Fruit fly (Drosophila melanogaster) whole organism, embryonic: ENCODE measurements around the gene MRG15.
A peak's percentile ranks its signal among the peaks of the same experiment; 100 is the strongest.

Experiments
- Atf6 ChIP-seq: fragments of 200-800 bp; sonication (Bioruptor generic); IDR thresholded peaks from 2 replicates; pipeline ENCODE4 v1.3.6; 2022; ENCODE audit warnings: missing biosample characterization, missing genetic modification characterization
- B-H1 ChIP-seq: fragments of 200-800 bp; sonication (Bioruptor generic); IDR thresholded peaks from 3 replicates; pipeline ENCODE4 v1.3.6; 2022; ENCODE audit warnings: missing biosample characterization, missing genetic modification characterization
- CG10209 ChIP-seq: fragments of 200-800 bp; sonication (Bioruptor generic); optimal IDR thresholded peaks from 3 replicates; lab custom pipeline; 2017; ENCODE audit warnings: missing biosample characterization, mild to moderate bottlenecking, missing genetic modification characterization, missing genetic modification reagents
- CG10274 ChIP-seq: fragments of 200-800 bp; sonication (Bioruptor generic); optimal IDR thresholded peaks from 3 replicates; lab custom pipeline; 2017; ENCODE audit warnings: missing biosample characterization, mild to moderate bottlenecking, missing genetic modification characterization
- CG10979 ChIP-seq: fragments of 200-800 bp; sonication (Bioruptor generic); optimal IDR thresholded peaks from 2 replicates; lab custom pipeline; 2018; ENCODE audit warnings: missing biosample characterization, mild to moderate bottlenecking, missing genetic modification characterization, moderate library complexity
- CG11398 ChIP-seq: fragments of 200-800 bp; sonication (Bioruptor generic); optimal IDR thresholded peaks from 2 replicates; lab custom pipeline; 2016; ENCODE audit warnings: missing biosample characterization, missing genetic modification characterization
- CG11695 ChIP-seq: fragments of 200-800 bp; sonication (Bioruptor generic); IDR thresholded peaks from 3 replicates; pipeline ENCODE4 v1.3.6; 2022; ENCODE audit warnings: missing biosample characterization, missing genetic modification characterization
- CG11696 ChIP-seq: fragments of 200-800 bp; sonication (Bioruptor generic); IDR thresholded peaks from 2 replicates; pipeline ENCODE4 v1.3.6; 2022; ENCODE audit warnings: missing biosample characterization, missing genetic modification characterization
- CG1233 ChIP-seq: fragments of 200-800 bp; sonication (Bioruptor generic); optimal IDR thresholded peaks from 4 replicates; lab custom pipeline; 2018; ENCODE audit warnings: missing biosample characterization, mild to moderate bottlenecking, missing genetic modification characterization
- CG12391 ChIP-seq: fragments of 200-800 bp; sonication (Bioruptor generic); optimal IDR thresholded peaks from 3 replicates; lab custom pipeline; 2018; ENCODE audit warnings: missing biosample characterization, mild to moderate bottlenecking, missing genetic modification characterization, moderate library complexity
- CG1529 ChIP-seq: fragments of 200-800 bp; sonication (Bioruptor generic); optimal IDR thresholded peaks from 3 replicates; lab custom pipeline; 2018; ENCODE audit warnings: missing biosample characterization, missing genetic modification characterization
- CG15601 ChIP-seq: fragments of 200-800 bp; sonication (Bioruptor generic); optimal IDR thresholded peaks from 3 replicates; lab custom pipeline; 2019; ENCODE audit warnings: missing biosample characterization, mild to moderate bottlenecking, missing genetic modification characterization, moderate library complexity
- CG4360 ChIP-seq: fragments of 200-800 bp; sonication (Bioruptor generic); IDR thresholded peaks from 2 replicates; pipeline ENCODE4 v1.3.6; 2022; ENCODE audit warnings: missing biosample characterization, missing genetic modification characterization
- CG4424 ChIP-seq: fragments of 200-800 bp; sonication (Bioruptor generic); optimal IDR thresholded peaks from 3 replicates; lab custom pipeline; 2016; ENCODE audit warnings: missing biosample characterization, missing genetic modification characterization
- CG4707 ChIP-seq: fragments of 200-800 bp; sonication (Bioruptor generic); optimal IDR thresholded peaks from 2 replicates; lab custom pipeline; 2018; ENCODE audit warnings: missing biosample characterization, mild to moderate bottlenecking, missing genetic modification characterization, moderate library complexity
- CG5180 ChIP-seq: fragments of 200-800 bp; sonication (Bioruptor generic); optimal IDR thresholded peaks from 3 replicates; lab custom pipeline; 2017; ENCODE audit warnings: missing biosample characterization, missing genetic modification characterization, mild to moderate bottlenecking, moderate library complexity, missing genetic modification reagents
- CG7271 ChIP-seq: fragments of 200-800 bp; sonication (Bioruptor generic); optimal IDR thresholded peaks from 2 replicates; lab custom pipeline; 2018; ENCODE audit warnings: missing biosample characterization, mild to moderate bottlenecking, missing genetic modification characterization, moderate library complexity
- CG7987 ChIP-seq: fragments of 200-800 bp; sonication (Bioruptor generic); optimal IDR thresholded peaks from 2 replicates; lab custom pipeline; 2018; ENCODE audit warnings: missing biosample characterization, mild to moderate bottlenecking, missing genetic modification characterization, moderate library complexity
- CG8281 ChIP-seq: fragments of 200-800 bp; sonication (Bioruptor generic); optimal IDR thresholded peaks from 2 replicates; lab custom pipeline; 2018; ENCODE audit warnings: missing biosample characterization, mild to moderate bottlenecking, missing genetic modification characterization, moderate library complexity
- CHES-1-like ChIP-seq: fragments of 200-800 bp; sonication (Bioruptor generic); optimal IDR thresholded peaks from 2 replicates; lab custom pipeline; 2016; ENCODE audit warnings: missing biosample characterization, missing genetic modification characterization
- NC2α ChIP-seq: fragments of 200-800 bp; sonication (Bioruptor generic); optimal IDR thresholded peaks from 2 replicates; lab custom pipeline; 2016; ENCODE audit warnings: missing biosample characterization, missing genetic modification characterization
- Optix ChIP-seq: fragments of 200-800 bp; sonication (Bioruptor generic); IDR thresholded peaks from 3 replicates; pipeline ENCODE4 v1.3.6; 2022; ENCODE audit warnings: missing biosample characterization, missing genetic modification characterization
- PHDP ChIP-seq: fragments of 200-800 bp; sonication (Bioruptor generic); optimal IDR thresholded peaks from 3 replicates; lab custom pipeline; 2018; ENCODE audit warnings: missing biosample characterization, mild to moderate bottlenecking, missing genetic modification characterization, moderate library complexity
- Pdp1 ChIP-seq, 2 experiments: fragments of 200-800 bp; sonication (Bioruptor generic); optimal IDR thresholded peaks; 3 replicates each; lab custom pipeline; 2016; ENCODE audit warnings: missing biosample characterization in 2 of 2, missing genetic modification characterization in 2 of 2, mild to moderate bottlenecking in 1 of 2, moderate library complexity in 1 of 2
- Sry-δ ChIP-seq: fragments of 200-800 bp; sonication (Bioruptor generic); optimal IDR thresholded peaks from 2 replicates; lab custom pipeline; 2016; ENCODE audit warnings: missing biosample characterization, missing genetic modification characterization
- Ssrp ChIP-seq: fragments of 200-800 bp; sonication (Bioruptor generic); optimal IDR thresholded peaks from 2 replicates; lab custom pipeline; 2018; ENCODE audit warnings: missing biosample characterization, mild to moderate bottlenecking, missing genetic modification characterization, moderate library complexity
- ac ChIP-seq: fragments of 200-800 bp; sonication (Bioruptor generic); optimal IDR thresholded peaks from 3 replicates; lab custom pipeline; 2017; ENCODE audit warnings: missing biosample characterization, mild to moderate bottlenecking, missing genetic modification characterization
- al ChIP-seq: fragments of 200-800 bp; sonication (Bioruptor generic); IDR thresholded peaks from 2 replicates; pipeline ENCODE4 v1.3.6; 2022; ENCODE audit warnings: missing biosample characterization, missing genetic modification characterization
- ara ChIP-seq: fragments of 200-800 bp; sonication (Bioruptor generic); IDR thresholded peaks from 2 replicates; pipeline ENCODE4 v1.3.6; 2022; ENCODE audit warnings: missing biosample characterization, missing genetic modification characterization
- ato ChIP-seq: fragments of 200-800 bp; sonication (Bioruptor generic); IDR thresholded peaks from 2 replicates; pipeline ENCODE4 v1.3.6; 2022; ENCODE audit warnings: missing biosample characterization, missing genetic modification characterization; ENCODE audit not compliant: partially characterized antibody
- az2 ChIP-seq: fragments of 200-800 bp; sonication (Bioruptor generic); optimal IDR thresholded peaks from 3 replicates; lab custom pipeline; 2016; ENCODE audit warnings: missing biosample characterization, missing genetic modification characterization
- cas ChIP-seq: fragments of 200-800 bp; sonication (Bioruptor generic); IDR thresholded peaks from 2 replicates; pipeline ENCODE4 v1.3.6; 2022; ENCODE audit warnings: missing biosample characterization, missing genetic modification characterization
- cg ChIP-seq: fragments of 200-800 bp; sonication (Bioruptor generic); optimal IDR thresholded peaks from 3 replicates; lab custom pipeline; 2019; ENCODE audit warnings: missing biosample characterization, mild to moderate bottlenecking, missing genetic modification characterization, moderate library complexity
- crol ChIP-seq: fragments of 200-800 bp; sonication (Bioruptor generic); IDR thresholded peaks from 2 replicates; pipeline ENCODE4 v1.3.6; 2022; ENCODE audit warnings: missing biosample characterization, missing genetic modification characterization
- fd102C ChIP-seq: fragments of 200-800 bp; sonication (Bioruptor generic); optimal IDR thresholded peaks from 2 replicates; lab custom pipeline; 2018; ENCODE audit warnings: missing biosample characterization, mild to moderate bottlenecking, missing genetic modification characterization, moderate library complexity
- fd3F ChIP-seq: fragments of 200-800 bp; sonication (Bioruptor generic); optimal IDR thresholded peaks from 2 replicates; lab custom pipeline; 2018; ENCODE audit warnings: missing biosample characterization, mild to moderate bottlenecking, missing genetic modification characterization, moderate library complexity
- fd96Cb ChIP-seq: fragments of 200-800 bp; sonication (Bioruptor generic); optimal IDR thresholded peaks from 2 replicates; lab custom pipeline; 2018; ENCODE audit warnings: missing biosample characterization, mild to moderate bottlenecking, missing genetic modification characterization, moderate library complexity
- fru ChIP-seq: fragments of >200 bp; optimal IDR thresholded peaks from 2 replicates; lab custom pipeline; 2017
- hb ChIP-seq: fragments of 200-800 bp; sonication (Bioruptor generic); IDR thresholded peaks from 3 replicates; pipeline ENCODE4 v1.3.6; 2022; ENCODE audit warnings: missing biosample characterization, missing genetic modification characterization; ENCODE audit not compliant: partially characterized antibody
- her ChIP-seq: fragments of 200-800 bp; sonication (Bioruptor generic); optimal IDR thresholded peaks from 2 replicates; lab custom pipeline; 2016; ENCODE audit warnings: missing biosample characterization, missing genetic modification characterization
- insv ChIP-seq, 2 experiments: fragments of 200-800 bp; sonication (Bioruptor generic); optimal IDR thresholded peaks; 3 replicates each; lab custom pipeline; 2016 to 2018; ENCODE audit warnings: missing biosample characterization in 2 of 2, missing genetic modification characterization in 2 of 2
- ken ChIP-seq: fragments of 200-800 bp; sonication (Bioruptor generic); IDR thresholded peaks from 3 replicates; pipeline ENCODE4 v1.3.6; 2022; ENCODE audit warnings: missing biosample characterization, missing genetic modification characterization
- lbe ChIP-seq: fragments of 200-800 bp; sonication (Bioruptor generic); optimal IDR thresholded peaks from 2 replicates; lab custom pipeline; 2016; ENCODE audit warnings: missing biosample characterization, mild to moderate bottlenecking, missing genetic modification characterization
- psq ChIP-seq: fragments of 200-800 bp; sonication (Bioruptor generic); optimal IDR thresholded peaks from 2 replicates; lab custom pipeline; 2017; ENCODE audit warnings: missing biosample characterization, missing genetic modification characterization
- rib ChIP-seq: fragments of 200-800 bp; sonication (Bioruptor generic); IDR thresholded peaks from 2 replicates; pipeline ENCODE4 v1.3.6; 2022; ENCODE audit warnings: missing biosample characterization, missing genetic modification characterization
- sd ChIP-seq: fragments of 200-800 bp; sonication (Bioruptor generic); optimal IDR thresholded peaks from 3 replicates; lab custom pipeline; 2018; ENCODE audit warnings: missing biosample characterization, mild to moderate bottlenecking, missing genetic modification characterization, moderate library complexity
- sr ChIP-seq: fragments of 200-800 bp; sonication (Bioruptor generic); IDR thresholded peaks from 3 replicates; pipeline ENCODE4 v1.3.6; 2022; ENCODE audit warnings: missing biosample characterization, missing genetic modification characterization
- ssp ChIP-seq: fragments of 200-800 bp; sonication (Bioruptor generic); IDR thresholded peaks from 2 replicates; pipeline ENCODE4 v1.3.6; 2022; ENCODE audit warnings: missing biosample characterization, missing genetic modification characterization
- trem ChIP-seq: fragments of 200-800 bp; optimal IDR thresholded peaks from 3 replicates; lab custom pipeline; 2019; ENCODE audit warnings: missing biosample characterization, mild to moderate bottlenecking, missing genetic modification characterization, moderate library complexity
- tup ChIP-seq: fragments of 200-800 bp; sonication (Bioruptor generic); optimal IDR thresholded peaks from 2 replicates; lab custom pipeline; 2016; ENCODE audit warnings: missing biosample characterization, mild to moderate bottlenecking, missing genetic modification characterization, moderate library complexity

The MRG15 gene

dm6 chr3R:15293005-15293877, 15.3 kb upstream of the MRG15 start (continued):
- no peak for TF ChIP-seq CG11398 (GFP tag; lab: Kevin White, UChicago)
- TF ChIP-seq CG8281 (tag; lab: Kevin White, UChicago) = no peak
- peak; percentile 25 for TF ChIP-seq CG10979 (tag; lab: Kevin White, UChicago)
- peak; percentile 10 for TF ChIP-seq lbe (GFP tag; lab: Kevin White, UChicago)
- TF ChIP-seq CG10209 (GFP tag; lab: Kevin White, UChicago) = no peak
- TF ChIP-seq CG5180 (GFP tag; lab: Kevin White, UChicago) = no peak
- TF ChIP-seq CG1233 = no peak
- no peak for TF ChIP-seq fru
- TF ChIP-seq CG7987 (GFP tag; lab: Kevin White, UChicago) = no peak
- TF ChIP-seq cg (GFP tag; lab: Kevin White, UChicago) = no peak
- no peak for TF ChIP-seq tup (GFP tag; lab: Kevin White, UChicago)
- TF ChIP-seq CG4424 (GFP tag; lab: Kevin White, UChicago) = peak; percentile 11
- TF ChIP-seq ac = no peak
- TF ChIP-seq fd102C (GFP tag; lab: Kevin White, UChicago) = no peak
- no peak for TF ChIP-seq Atf6 (GFP tag; lab: Robert Waterston, UW)
- TF ChIP-seq crol (GFP tag; lab: Robert Waterston, UW) = peak; percentile 11; the same call in 1 of the 2 replicates
- TF ChIP-seq CHES-1-like = no peak
- TF ChIP-seq trem (tag; lab: Kevin White, UChicago) = no peak
- TF ChIP-seq Ssrp (tag; lab: Kevin White, UChicago) = no peak
- no peak for TF ChIP-seq insv (GFP tag; optimal IDR thresholded peaks at IDR 0.05; lab: Kevin White, UChicago)
- no peak for TF ChIP-seq CG4707 (GFP tag; lab: Kevin White, UChicago)
- no peak for TF ChIP-seq CG11696 (GFP tag; lab: Robert Waterston, UW)
- no peak for TF ChIP-seq hb (GFP tag; lab: Robert Waterston, UW)
- no peak for TF ChIP-seq PHDP (tag; lab: Kevin White, UChicago)
- TF ChIP-seq CG1529 = no peak
- no peak for TF ChIP-seq sr (GFP tag; lab: Robert Waterston, UW)
- TF ChIP-seq CG11695 (GFP tag; lab: Robert Waterston, UW) = no peak
- no peak for TF ChIP-seq NC2α (GFP tag; lab: Kevin White, UChicago)
- no peak for TF ChIP-seq fd3F (GFP tag; lab: Kevin White, UChicago)
- no peak for TF ChIP-seq Sry-δ (GFP tag; lab: Kevin White, UChicago)
- TF ChIP-seq Optix (GFP tag; lab: Robert Waterston, UW) = no peak
- TF ChIP-seq CG15601 (tag; lab: Kevin White, UChicago) = no peak
- no peak for TF ChIP-seq rib (GFP tag; lab: Robert Waterston, UW)
- TF ChIP-seq B-H1 (GFP tag; lab: Robert Waterston, UW) = no peak
- no peak for TF ChIP-seq al (GFP tag; lab: Robert Waterston, UW)
- peak; percentile 82 for TF ChIP-seq sd (tag; lab: Kevin White, UChicago)
- no peak for TF ChIP-seq ato
- no peak for TF ChIP-seq her (GFP tag; lab: Kevin White, UChicago)
- peak; percentile 25 for TF ChIP-seq fd96Cb (tag; lab: Kevin White, UChicago)
- no peak for TF ChIP-seq ssp (GFP tag; lab: Robert Waterston, UW)
- TF ChIP-seq CG10274 = no peak
- TF ChIP-seq cas (GFP tag; lab: Robert Waterston, UW) = no peak
- TF ChIP-seq CG7271 (tag; lab: Kevin White, UChicago) = no peak
- TF ChIP-seq Pdp1 (GFP tag; optimal IDR thresholded peaks at IDR 0.05; lab: Kevin White, UChicago) = no peak
- no peak for TF ChIP-seq ken (GFP tag; lab: Robert Waterston, UW)
- TF ChIP-seq ara (GFP tag; lab: Robert Waterston, UW) = no peak
- peak; percentile 51 for TF ChIP-seq psq (GFP tag; lab: Kevin White, UChicago)
- TF ChIP-seq az2 (GFP tag; lab: Kevin White, UChicago) = no peak
- TF ChIP-seq CG4360 (GFP tag; lab: Robert Waterston, UW) = no peak
- TF ChIP-seq CG12391 = no peak
